Worm (Caenorhabditis elegans): ENCODE data around the gene Y38C1AA.19.

Gene Y38C1AA.19

ce11 chrIV:158662-159061 lies 1.3 kb upstream of the Y38C1AA.19 start, which contains the start of gene Y38C1AA.7:
Y38C1AA.7 (plus strand) TSS chrIV:158962.
- TF ChIP-seq jun-1 (tag; optimal IDR thresholded peaks at IDR 0.05) = no peak
- no peak for TF ChIP-seq mdl-1 (tag; optimal IDR thresholded peaks at IDR 0.05)
- TF ChIP-seq nhr-28 (tag; optimal IDR thresholded peaks at IDR 0.05) = no peak
- no peak for TF ChIP-seq eor-1 (tag; optimal IDR thresholded peaks at IDR 0.05)
- TF ChIP-seq daf-12 (tag; optimal IDR thresholded peaks at IDR 0.05) = no peak
- TF ChIP-seq elt-3 (tag; optimal IDR thresholded peaks at IDR 0.05) = no peak
- TF ChIP-seq nhr-12 (tag; optimal IDR thresholded peaks at IDR 0.05) = no peak
- TF ChIP-seq R02D3.7 (tag; optimal IDR thresholded peaks at IDR 0.05) = no peak
- TF ChIP-seq unc-39 (tag; optimal IDR thresholded peaks at IDR 0.05) = no peak
- TF ChIP-seq nhr-25 (tag; optimal IDR thresholded peaks at IDR 0.05) = no peak
- TF ChIP-seq nhr-67 (tag; optimal IDR thresholded peaks at IDR 0.05) = no peak
- TF ChIP-seq mml-1 (tag; optimal IDR thresholded peaks at IDR 0.05) = no peak
- no peak for TF ChIP-seq ZK546.5 (tag; optimal IDR thresholded peaks at IDR 0.05)
- TF ChIP-seq snpc-4 (tag; optimal IDR thresholded peaks at IDR 0.05) = no peak
- TF ChIP-seq nhr-76 (tag; optimal IDR thresholded peaks at IDR 0.05) = no peak

ce11 chrIV:162530-162929 lies 2.6 kb downstream of the Y38C1AA.19 start, which contains the start of gene Y38C1AA.6:
Y38C1AA.6 (plus strand) TSS chrIV:162830.
- no peak for TF ChIP-seq nhr-43 (tag; optimal IDR thresholded peaks at IDR 0.05; ENCODE audit: poor library complexity, severe bottlenecking)
- peak; percentile 17 for TF ChIP-seq pqm-1 (tag; optimal IDR thresholded peaks at IDR 0.05)

- TF ChIP-seq hmg-11 (tag; optimal IDR thresholded peaks at IDR 0.05) (no peak), daf-12 (tag; optimal IDR thresholded peaks at IDR 0.05) (no peak), elt-2 (tag; optimal IDR thresholded peaks at IDR 0.05) (peak; percentile 2), eor-1 (tag; optimal IDR thresholded peaks at IDR 0.05) (no peak)
These were observed 4.8 kb downstream of the Y38C1AA.19 start, which contains the start of gene cutl-24 for ce11 chrIV:164777-165176. cutl-24 (plus strand) TSS chrIV:165077.

ce11 chrIV:171036-171435 lies 11.1 kb downstream of the Y38C1AA.19 start:
- TF ChIP-seq nhr-25 (tag; optimal IDR thresholded peaks at IDR 0.05) (peak; percentile 81), jun-1 (tag; optimal IDR thresholded peaks at IDR 0.05) (no peak)

DNA sequence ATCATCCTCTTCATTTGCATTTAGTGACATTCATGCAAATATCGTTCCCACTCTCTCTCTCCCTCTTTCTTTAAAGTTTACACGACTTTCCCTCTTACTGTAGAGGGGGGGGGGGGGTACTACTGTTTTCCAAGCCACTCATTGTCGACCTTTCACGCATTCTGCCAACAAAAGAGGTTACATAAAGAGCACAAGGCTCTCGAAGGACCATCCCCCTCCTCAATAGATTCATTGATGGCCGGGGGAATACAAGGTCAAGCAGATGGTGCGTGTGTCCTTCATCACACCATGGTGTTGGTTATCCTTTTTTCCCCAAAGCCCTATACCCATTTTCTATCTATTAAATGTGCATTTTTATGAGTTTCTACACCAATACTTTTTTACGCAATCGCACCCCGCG lies 13.0 kb downstream of the Y38C1AA.19 start:
- TF ChIP-seq zag-1 (tag; optimal IDR thresholded peaks at IDR 0.05) (no peak), nhr-28 (tag; optimal IDR thresholded peaks at IDR 0.05) (no peak), egl-27 (tag; optimal IDR thresholded peaks at IDR 0.05) (no peak), mdl-1 (tag; optimal IDR thresholded peaks at IDR 0.05) (no peak), nfya-1 (tag; optimal IDR thresholded peaks at IDR 0.05; ENCODE audit: insufficient read depth) (no peak), nhr-11 (tag; optimal IDR thresholded peaks at IDR 0.05) (no peak), nhr-12 (tag; optimal IDR thresholded peaks at IDR 0.05) (no peak), R02D3.7 (tag; optimal IDR thresholded peaks at IDR 0.05) (no peak), elt-3 (tag; optimal IDR thresholded peaks at IDR 0.05) (no peak), nhr-23 (tag; optimal IDR thresholded peaks at IDR 0.05) (no peak), nhr-25 (tag; optimal IDR thresholded peaks at IDR 0.05) (no peak), hmg-11 (tag; optimal IDR thresholded peaks at IDR 0.05) (no peak), nhr-67 (tag; optimal IDR thresholded peaks at IDR 0.05) (no peak), ceh-28 (tag; optimal IDR thresholded peaks at IDR 0.05) (no peak), eor-1 (tag; optimal IDR thresholded peaks at IDR 0.05) (no peak), pqm-1 (tag; optimal IDR thresholded peaks at IDR 0.05) (no peak), nhr-43 (tag; optimal IDR thresholded peaks at IDR 0.05; ENCODE audit: poor library complexity, severe bottlenecking) (no peak), lsy-12 (tag; optimal IDR thresholded peaks at IDR 0.05) (no peak), mml-1 (tag; optimal IDR thresholded peaks at IDR 0.05) (no peak), ama-1 (optimal IDR thresholded peaks at IDR 0.05) (no peak)

DNA sequence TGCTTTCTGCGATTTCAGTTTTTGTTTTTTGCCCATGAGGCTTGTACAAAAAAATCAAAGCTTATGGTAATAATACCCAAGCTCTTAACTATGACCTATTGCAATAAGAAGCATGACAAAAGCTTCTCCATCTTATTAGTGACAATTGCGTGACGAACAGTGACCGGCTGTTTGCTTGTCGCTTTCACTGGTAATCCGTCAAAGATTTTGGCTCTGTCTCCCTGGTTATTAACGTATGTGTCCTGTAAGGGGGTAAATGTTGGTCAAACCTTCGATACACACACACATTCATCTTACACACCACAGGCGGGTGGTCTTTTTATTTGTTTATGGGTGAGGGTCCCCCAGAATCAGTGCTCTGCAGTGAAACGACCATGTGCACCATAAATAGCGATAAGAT lies 14.2 kb downstream of the Y38C1AA.19 start:
- TF ChIP-seq skn-1 (tag; optimal IDR thresholded peaks at IDR 0.05) (no peak), ztf-4 (tag; optimal IDR thresholded peaks at IDR 0.05) (no peak), jun-1 (tag; optimal IDR thresholded peaks at IDR 0.05) (no peak), nhr-11 (tag; optimal IDR thresholded peaks at IDR 0.05) (no peak), elt-3 (tag; optimal IDR thresholded peaks at IDR 0.05) (no peak), elt-2 (tag; optimal IDR thresholded peaks at IDR 0.05) (no peak), nhr-43 (tag; optimal IDR thresholded peaks at IDR 0.05; ENCODE audit: poor library complexity, severe bottlenecking) (no peak), nhr-77 (tag; optimal IDR thresholded peaks at IDR 0.05) (no peak), nhr-67 (tag; optimal IDR thresholded peaks at IDR 0.05) (no peak), sea-2 (GFP tag; optimal IDR thresholded peaks at IDR 0.05) (no peak), nfya-1 (tag; optimal IDR thresholded peaks at IDR 0.05; ENCODE audit: insufficient read depth) (no peak), unc-62 (GFP tag; optimal IDR thresholded peaks at IDR 0.05) (no peak), nhr-12 (tag; optimal IDR thresholded peaks at IDR 0.05) (no peak), fkh-10 (GFP tag; optimal IDR thresholded peaks at IDR 0.05) (no peak), lin-39 (tag; optimal IDR thresholded peaks at IDR 0.05) (no peak)
